Fruit fly (Drosophila melanogaster) whole organism, embryonic: ENCODE results near the gene Syt7.
A peak's percentile ranks its signal among the peaks of the same experiment; 100 is the strongest.

Source experiments
- Abd-B ChIP-seq: fragments of 200-800 bp; sonication (Bioruptor generic); optimal IDR thresholded peaks from 2 replicates; lab custom pipeline; 2018; ENCODE audit warnings: missing biosample characterization, mild to moderate bottlenecking, missing genetic modification characterization, moderate library complexity
- C15 ChIP-seq: fragments of 200-800 bp; sonication (Bioruptor generic); IDR thresholded peaks from 3 replicates; pipeline ENCODE4 v1.3.6; 2022; ENCODE audit warnings: missing biosample characterization, missing genetic modification characterization
- CG10209 ChIP-seq: fragments of 200-800 bp; sonication (Bioruptor generic); optimal IDR thresholded peaks from 3 replicates; lab custom pipeline; 2017; ENCODE audit warnings: missing biosample characterization, mild to moderate bottlenecking, missing genetic modification characterization, missing genetic modification reagents
- CG11398 ChIP-seq: fragments of 200-800 bp; sonication (Bioruptor generic); optimal IDR thresholded peaks from 2 replicates; lab custom pipeline; 2016; ENCODE audit warnings: missing biosample characterization, missing genetic modification characterization
- CG11695 ChIP-seq: fragments of 200-800 bp; sonication (Bioruptor generic); IDR thresholded peaks from 3 replicates; pipeline ENCODE4 v1.3.6; 2022; ENCODE audit warnings: missing biosample characterization, missing genetic modification characterization
- CG11723 ChIP-seq: fragments of 200-800 bp; sonication (Bioruptor generic); optimal IDR thresholded peaks from 2 replicates; lab custom pipeline; 2017; ENCODE audit warnings: missing biosample characterization, mild to moderate bottlenecking, missing genetic modification characterization
- CG14441 ChIP-seq: fragments of 200-800 bp; sonication (Bioruptor generic); IDR thresholded peaks from 2 replicates; pipeline ENCODE4 v1.3.6; 2022; ENCODE audit warnings: missing biosample characterization, missing genetic modification characterization
- CG15269 ChIP-seq: fragments of 200-800 bp; sonication (Bioruptor generic); optimal IDR thresholded peaks from 2 replicates; lab custom pipeline; 2018; ENCODE audit warnings: missing biosample characterization, mild to moderate bottlenecking, missing genetic modification characterization, moderate library complexity
- CG2199 ChIP-seq: fragments of 200-800 bp; sonication (Bioruptor generic); IDR thresholded peaks from 3 replicates; pipeline ENCODE4 v1.3.6; 2022; ENCODE audit warnings: missing biosample characterization, missing genetic modification characterization
- CG2712 ChIP-seq: fragments of 200-800 bp; optimal IDR thresholded peaks from 3 replicates; lab custom pipeline; 2019; ENCODE audit warnings: missing biosample characterization, mild to moderate bottlenecking, missing genetic modification characterization, moderate library complexity
- CG30431 ChIP-seq: fragments of 200-800 bp; sonication (Bioruptor generic); optimal IDR thresholded peaks from 2 replicates; lab custom pipeline; 2017; ENCODE audit warnings: missing biosample characterization, missing genetic modification characterization
- CG3407 ChIP-seq: fragments of 200-800 bp; sonication (Bioruptor generic); optimal IDR thresholded peaks from 2 replicates; lab custom pipeline; 2018; ENCODE audit warnings: missing biosample characterization, mild to moderate bottlenecking, missing genetic modification characterization
- CG3847 ChIP-seq: fragments of 200-800 bp; sonication (Bioruptor generic); IDR thresholded peaks from 2 replicates; pipeline ENCODE4 v1.3.6; 2022; ENCODE audit warnings: missing biosample characterization, missing genetic modification characterization
- CG3995 ChIP-seq: fragments of 200-800 bp; sonication (Bioruptor generic); optimal IDR thresholded peaks from 3 replicates; lab custom pipeline; 2016; ENCODE audit warnings: missing biosample characterization, missing genetic modification characterization
- CG4404 ChIP-seq: fragments of 200-800 bp; sonication (Bioruptor generic); IDR thresholded peaks from 2 replicates; pipeline ENCODE4 v1.3.6; 2022; ENCODE audit warnings: missing biosample characterization, missing genetic modification characterization
- CG7963 ChIP-seq: fragments of 200-800 bp; sonication (Bioruptor generic); IDR thresholded peaks from 3 replicates; pipeline ENCODE4 v1.3.6; 2022; ENCODE audit warnings: missing biosample characterization, missing genetic modification characterization; ENCODE audit not compliant: partially characterized antibody
- CG8765 ChIP-seq: fragments of 200-800 bp; sonication (Bioruptor generic); IDR thresholded peaks from 2 replicates; pipeline ENCODE4 v1.3.6; 2022; ENCODE audit warnings: missing biosample characterization, missing genetic modification characterization
- CoRest ChIP-seq: fragments of 200-800 bp; sonication (Bioruptor generic); optimal IDR thresholded peaks from 3 replicates; lab custom pipeline; 2018; ENCODE audit warnings: missing biosample characterization, mild to moderate bottlenecking, missing genetic modification characterization, moderate library complexity
- D19B ChIP-seq: fragments of 200-800 bp; sonication (Bioruptor generic); optimal IDR thresholded peaks from 2 replicates; lab custom pipeline; 2017; ENCODE audit warnings: missing biosample characterization, mild to moderate bottlenecking, missing genetic modification characterization
- Dll ChIP-seq: fragments of 200-800 bp; sonication (Bioruptor generic); IDR thresholded peaks from 4 replicates; pipeline ENCODE4 v1.3.6; 2022; ENCODE audit warnings: missing biosample characterization, missing genetic modification characterization; ENCODE audit not compliant: partially characterized antibody
- Dp ChIP-seq: fragments of 200-800 bp; sonication (Bioruptor generic); optimal IDR thresholded peaks from 2 replicates; lab custom pipeline; 2018; ENCODE audit warnings: missing biosample characterization, mild to moderate bottlenecking, missing genetic modification characterization, moderate library complexity
- H2.0 ChIP-seq: fragments of 200-800 bp; sonication (Bioruptor generic); IDR thresholded peaks from 2 replicates; pipeline ENCODE4 v1.3.6; 2022; ENCODE audit warnings: missing biosample characterization, missing genetic modification characterization
- Jarid2 ChIP-seq: fragments of 200-800 bp; sonication (Bioruptor generic); optimal IDR thresholded peaks from 3 replicates; lab custom pipeline; 2017; ENCODE audit warnings: mild to moderate bottlenecking, missing biosample characterization, missing genetic modification reagents, missing genetic modification characterization
- NC2β ChIP-seq: fragments of 200-800 bp; sonication (Bioruptor generic); optimal IDR thresholded peaks from 2 replicates; lab custom pipeline; 2016; ENCODE audit warnings: missing biosample characterization, missing genetic modification characterization
- NK7.1 ChIP-seq: fragments of 200-800 bp; sonication (Bioruptor generic); optimal IDR thresholded peaks from 3 replicates; lab custom pipeline; 2016; ENCODE audit warnings: missing biosample characterization, missing genetic modification characterization
- Nf-YA ChIP-seq: fragments of 200-800 bp; sonication (Bioruptor generic); IDR thresholded peaks from 2 replicates; pipeline ENCODE4 v1.3.6; 2022; ENCODE audit warnings: missing biosample characterization, missing genetic modification characterization
- NfI ChIP-seq: fragments of 200-800 bp; sonication (Bioruptor generic); optimal IDR thresholded peaks from 3 replicates; lab custom pipeline; 2018; ENCODE audit warnings: missing biosample characterization, mild to moderate bottlenecking, missing genetic modification characterization, moderate library complexity
- Ptx1 ChIP-seq: fragments of 200-800 bp; sonication (Bioruptor generic); IDR thresholded peaks from 2 replicates; pipeline ENCODE4 v1.3.6; 2022; ENCODE audit warnings: missing biosample characterization, missing genetic modification characterization
- Scr ChIP-seq: fragments of 200-800 bp; sonication (Bioruptor generic); IDR thresholded peaks from 2 replicates; pipeline ENCODE4 v1.3.6; 2022; ENCODE audit warnings: missing biosample characterization, missing genetic modification characterization; ENCODE audit not compliant: partially characterized antibody
- Sox100B ChIP-seq: fragments of 200-800 bp; sonication (Bioruptor generic); optimal IDR thresholded peaks from 3 replicates; lab custom pipeline; 2018; ENCODE audit warnings: missing biosample characterization, mild to moderate bottlenecking, missing genetic modification characterization
- ab ChIP-seq: fragments of 200-800 bp; sonication (Bioruptor generic); optimal IDR thresholded peaks from 2 replicates; lab custom pipeline; 2016; ENCODE audit warnings: missing biosample characterization, missing genetic modification characterization
- dmrt99B ChIP-seq: fragments of 200-800 bp; sonication (Bioruptor generic); optimal IDR thresholded peaks from 2 replicates; lab custom pipeline; 2018; ENCODE audit warnings: missing biosample characterization, mild to moderate bottlenecking, missing genetic modification characterization, moderate library complexity
- h ChIP-seq: fragments of >200 bp; optimal IDR thresholded peaks from 2 replicates; lab custom pipeline; 2017
- hbn ChIP-seq: fragments of 200-800 bp; sonication (Bioruptor generic); IDR thresholded peaks from 2 replicates; pipeline ENCODE4 v1.3.6; 2022; ENCODE audit warnings: missing biosample characterization, missing genetic modification characterization; ENCODE audit not compliant: partially characterized antibody
- hkb ChIP-seq, 2 experiments: fragments of 200-800 bp in 1 of 2; fragments of >200 bp in 1 of 2; sonication (Bioruptor generic) in 1 of 2; IDR thresholded peaks in 1 of 2; optimal IDR thresholded peaks in 1 of 2; 2 replicates each; pipeline versions ENCODE4 v1.3.6 to Lab custom; 2017 to 2022; ENCODE audit warnings: missing biosample characterization in 1 of 2, missing genetic modification characterization in 1 of 2
- kah ChIP-seq: fragments of 200-800 bp; sonication (Bioruptor generic); optimal IDR thresholded peaks from 2 replicates; lab custom pipeline; 2018; ENCODE audit warnings: missing biosample characterization, mild to moderate bottlenecking, missing genetic modification characterization
- mam ChIP-seq: fragments of 200-800 bp; sonication (Bioruptor generic); optimal IDR thresholded peaks from 3 replicates; lab custom pipeline; 2016; ENCODE audit warnings: missing biosample characterization, missing genetic modification characterization
- nau ChIP-seq: fragments of 200-800 bp; sonication (Bioruptor generic); optimal IDR thresholded peaks from 3 replicates; lab custom pipeline; 2017; ENCODE audit warnings: missing biosample characterization, mild to moderate bottlenecking, missing genetic modification characterization, missing genetic modification reagents
- p53 ChIP-seq: fragments of 200-800 bp; sonication (Bioruptor generic); optimal IDR thresholded peaks from 2 replicates; lab custom pipeline; 2016; ENCODE audit warnings: missing biosample characterization, missing genetic modification characterization
- pum ChIP-seq: fragments of 200-800 bp; sonication (Bioruptor generic); optimal IDR thresholded peaks from 2 replicates; lab custom pipeline; 2016; ENCODE audit warnings: missing biosample characterization, missing genetic modification characterization
- row ChIP-seq: fragments of 200-800 bp; sonication (Bioruptor generic); IDR thresholded peaks from 3 replicates; pipeline ENCODE4 v1.3.6; 2022; ENCODE audit warnings: missing biosample characterization, missing genetic modification characterization
- run ChIP-seq: fragments of 200-800 bp; sonication (Bioruptor generic); optimal IDR thresholded peaks from 3 replicates; lab custom pipeline; 2018; ENCODE audit warnings: missing biosample characterization, mild to moderate bottlenecking, missing genetic modification characterization
- salm ChIP-seq: fragments of 200-800 bp; sonication (Bioruptor generic); optimal IDR thresholded peaks from 2 replicates; lab custom pipeline; 2018; ENCODE audit warnings: missing biosample characterization, mild to moderate bottlenecking, missing genetic modification characterization
- schlank ChIP-seq: fragments of 200-800 bp; sonication (Bioruptor generic); optimal IDR thresholded peaks from 2 replicates; lab custom pipeline; 2018; ENCODE audit warnings: missing biosample characterization, mild to moderate bottlenecking, missing genetic modification characterization
- scrt ChIP-seq: fragments of 200-800 bp; sonication (Bioruptor generic); optimal IDR thresholded peaks from 2 replicates; lab custom pipeline; 2018; ENCODE audit warnings: missing biosample characterization, mild to moderate bottlenecking, missing genetic modification characterization, moderate library complexity
- sens ChIP-seq: fragments of 200-800 bp; sonication (Bioruptor generic); peaks from one replicate; lab custom pipeline; 2016; ENCODE audit warnings: missing biosample characterization, missing genetic modification characterization
- sug ChIP-seq: fragments of 200-800 bp; optimal IDR thresholded peaks from 2 replicates; lab custom pipeline; 2019; ENCODE audit warnings: missing biosample characterization, mild to moderate bottlenecking, missing genetic modification characterization, moderate library complexity
- twi ChIP-seq: fragments of 200-800 bp; optimal IDR thresholded peaks from 2 replicates; lab custom pipeline; 2019; ENCODE audit warnings: missing biosample characterization, mild to moderate bottlenecking, missing genetic modification characterization, moderate library complexity
- vfl ChIP-seq: fragments of 200-800 bp; sonication (Bioruptor generic); optimal IDR thresholded peaks from 2 replicates; lab custom pipeline; 2016; ENCODE audit warnings: missing biosample characterization, missing genetic modification characterization
- zen ChIP-seq: fragments of 200-800 bp; sonication (Bioruptor generic); optimal IDR thresholded peaks from 3 replicates; lab custom pipeline; 2018; ENCODE audit warnings: missing biosample characterization, mild to moderate bottlenecking, missing genetic modification characterization, moderate library complexity

The Syt7 gene

DNA sequence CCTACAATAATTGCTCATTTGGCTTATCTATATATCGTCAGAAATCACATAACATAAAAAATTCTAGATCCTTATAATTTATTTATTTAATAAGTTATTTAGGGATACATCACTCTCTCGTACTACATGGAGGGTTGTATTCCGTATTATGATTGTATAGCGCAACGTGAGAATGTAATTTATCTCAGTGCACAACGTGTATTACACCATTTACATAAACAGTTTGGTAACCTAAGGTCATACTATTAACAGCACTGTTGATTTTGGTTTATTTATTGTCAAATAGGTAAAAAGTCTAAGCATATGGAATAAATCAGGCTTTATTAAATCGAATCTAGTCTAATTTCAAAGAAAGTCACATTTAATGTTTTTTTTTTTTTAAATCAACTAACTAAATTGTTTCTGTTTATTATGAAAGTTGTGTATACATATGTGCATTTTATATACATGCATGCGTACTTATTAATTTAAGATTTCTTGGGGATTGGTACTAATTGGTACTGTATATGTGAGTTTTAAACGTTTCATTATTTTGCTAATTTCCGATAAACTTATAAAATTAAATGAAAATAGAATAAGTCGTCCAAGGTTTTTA, 8.5 kb upstream of the Syt7 start, which contains the start of gene Rnf11 (continued):
- no peak; the same call in 1 of the 2 replicates for TF ChIP-seq H2.0 (GFP tag; lab: Robert Waterston, UW)
- TF ChIP-seq mam (GFP tag; lab: Kevin White, UChicago), result peak; percentile 9
- TF ChIP-seq CG2712 (tag; lab: Kevin White, UChicago), result peak; percentile 3
- no peak for TF ChIP-seq CG11695 (GFP tag; lab: Robert Waterston, UW)
- peak; percentile 45 for TF ChIP-seq CG3995 (GFP tag; lab: Kevin White, UChicago)
- no peak for TF ChIP-seq C15
- TF ChIP-seq Ptx1, result no peak; the same call in 1 of the 2 replicates
- TF ChIP-seq CG11723, result peak; percentile 81
- no peak for TF ChIP-seq Scr
- TF ChIP-seq CG4404 (GFP tag; lab: Robert Waterston, UW), result no peak
- no peak for TF ChIP-seq pum
- no peak for TF ChIP-seq Dp (GFP tag; lab: Kevin White, UChicago)
- TF ChIP-seq twi (tag; lab: Kevin White, UChicago), result peak; percentile 1
- no peak for TF ChIP-seq nau (GFP tag; lab: Kevin White, UChicago)
- TF ChIP-seq hbn (GFP tag; lab: Robert Waterston, UW), result no peak
- no peak for TF ChIP-seq CG15269 (tag; lab: Kevin White, UChicago)
- no peak for TF ChIP-seq salm (tag; lab: Kevin White, UChicago)
- TF ChIP-seq vfl (GFP tag; lab: Kevin White, UChicago), result no peak
- no peak for TF ChIP-seq CG30431 (GFP tag; lab: Kevin White, UChicago)
- no peak for TF ChIP-seq Abd-B (GFP tag; lab: Kevin White, UChicago)
- peak; percentile 85 for TF ChIP-seq row
- TF ChIP-seq zen, result peak; percentile 45
- peak; percentile 51; the same call in 1 of the 3 replicates for TF ChIP-seq CG2199
- TF ChIP-seq CG14441, result no peak
- TF ChIP-seq CG7963, result no peak
- no peak for TF ChIP-seq p53 (GFP tag; lab: Kevin White, UChicago)
- peak; percentile 79 for TF ChIP-seq sens (GFP tag; lab: Kevin White, UChicago)
- no peak for TF ChIP-seq NfI (GFP tag; lab: Kevin White, UChicago)
- no peak for TF ChIP-seq dmrt99B (tag; lab: Kevin White, UChicago)
- no peak for TF ChIP-seq Dll (GFP tag; lab: Robert Waterston, UW)
- TF ChIP-seq CG11398 (GFP tag; lab: Kevin White, UChicago), result no peak
- no peak for TF ChIP-seq D19B (GFP tag; lab: Kevin White, UChicago)
- TF ChIP-seq Nf-YA (GFP tag; lab: Robert Waterston, UW), result no peak
- peak; percentile 36 for TF ChIP-seq CoRest (tag; lab: Kevin White, UChicago)
- no peak for TF ChIP-seq CG3407 (GFP tag; lab: Kevin White, UChicago)
- no peak for TF ChIP-seq scrt (GFP tag; lab: Kevin White, UChicago)
- no peak for TF ChIP-seq Jarid2
- no peak for TF ChIP-seq NK7.1 (GFP tag; lab: Kevin White, UChicago)
- TF ChIP-seq Sox100B (GFP tag; lab: Kevin White, UChicago), result no peak
- TF ChIP-seq sug (tag; lab: Kevin White, UChicago), result no peak
- no peak for TF ChIP-seq ab
- TF ChIP-seq CG10209 (GFP tag; lab: Kevin White, UChicago), result no peak
- TF ChIP-seq kah (GFP tag; lab: Kevin White, UChicago), result no peak
- no peak for TF ChIP-seq CG8765 (GFP tag; lab: Robert Waterston, UW)
- no peak for TF ChIP-seq run
- TF ChIP-seq NC2β, result no peak
- no peak for TF ChIP-seq schlank (tag; lab: Kevin White, UChicago)
- no peak for TF ChIP-seq hkb (optimal IDR thresholded peaks at IDR 0.05; lab: Kevin White, UChicago)
- no peak for TF ChIP-seq hkb (GFP tag; IDR thresholded peaks at IDR 0.05; lab: Robert Waterston, UW)
- TF ChIP-seq CG3847 (GFP tag; lab: Robert Waterston, UW), result no peak
- TF ChIP-seq h, result no peak
